Fruit fly (Drosophila melanogaster) whole organism, embryonic: ENCODE measurements around the gene Leash.

Experiments used
- Adf1 ChIP-seq: fragments of 200-800 bp; sonication (Bioruptor generic); IDR thresholded peaks from 2 replicates; pipeline ENCODE4 v1.3.6; 2022; ENCODE audit warnings: missing biosample characterization, missing genetic modification characterization
- CG10431 ChIP-seq: fragments of 200-800 bp; sonication (Bioruptor generic); optimal IDR thresholded peaks from 3 replicates; lab custom pipeline; 2018; ENCODE audit warnings: missing biosample characterization, mild to moderate bottlenecking, missing genetic modification characterization
- CG12942 ChIP-seq: fragments of 200-800 bp; sonication (Bioruptor generic); optimal IDR thresholded peaks from 3 replicates; lab custom pipeline; 2016; ENCODE audit warnings: missing biosample characterization, missing genetic modification characterization
- CG13775 ChIP-seq: fragments of 200-800 bp; sonication (Bioruptor generic); optimal IDR thresholded peaks from 3 replicates; lab custom pipeline; 2017; ENCODE audit warnings: missing biosample characterization, mild to moderate bottlenecking, missing genetic modification characterization
- CG15073 ChIP-seq: fragments of 200-800 bp; sonication (Bioruptor generic); optimal IDR thresholded peaks from 2 replicates; lab custom pipeline; 2016; ENCODE audit warnings: missing biosample characterization, missing genetic modification characterization
- CG16813 ChIP-seq: fragments of 200-800 bp; sonication (Bioruptor generic); IDR thresholded peaks from 3 replicates; pipeline ENCODE4 v1.3.6; 2022; ENCODE audit warnings: missing biosample characterization, missing genetic modification characterization; ENCODE audit not compliant: partially characterized antibody
- CG16863 ChIP-seq: fragments of 200-800 bp; sonication (Bioruptor generic); optimal IDR thresholded peaks from 3 replicates; lab custom pipeline; 2016; ENCODE audit warnings: missing biosample characterization, missing genetic modification characterization
- CG2129 ChIP-seq: fragments of 200-800 bp; sonication (Bioruptor generic); IDR thresholded peaks from 2 replicates; pipeline ENCODE4 v1.3.6; 2022; ENCODE audit warnings: missing biosample characterization, missing genetic modification characterization; ENCODE audit not compliant: partially characterized antibody
- CG2199 ChIP-seq: fragments of 200-800 bp; sonication (Bioruptor generic); IDR thresholded peaks from 3 replicates; pipeline ENCODE4 v1.3.6; 2022; ENCODE audit warnings: missing biosample characterization, missing genetic modification characterization
- CG31441 ChIP-seq: fragments of 200-800 bp; sonication (Bioruptor generic); IDR thresholded peaks from 2 replicates; pipeline ENCODE4 v1.3.6; 2022; ENCODE audit warnings: missing biosample characterization, missing genetic modification characterization
- CG3838 ChIP-seq: fragments of 200-800 bp; sonication (Bioruptor generic); optimal IDR thresholded peaks from 3 replicates; lab custom pipeline; 2016; ENCODE audit warnings: missing biosample characterization, missing genetic modification characterization
- CG6175 ChIP-seq: fragments of 200-800 bp; sonication (Bioruptor generic); IDR thresholded peaks from 3 replicates; pipeline ENCODE4 v1.3.6; 2022; ENCODE audit warnings: missing biosample characterization, missing genetic modification characterization
- CG6254 ChIP-seq: fragments of 200-800 bp; sonication (Bioruptor generic); optimal IDR thresholded peaks from 3 replicates; lab custom pipeline; 2017; ENCODE audit warnings: mild to moderate bottlenecking, missing biosample characterization, missing genetic modification reagents, missing genetic modification characterization
- CG6854 ChIP-seq: fragments of 200-800 bp; sonication (Bioruptor generic); optimal IDR thresholded peaks from 3 replicates; lab custom pipeline; 2017; ENCODE audit warnings: missing biosample characterization, mild to moderate bottlenecking, missing genetic modification characterization
- CG7556 ChIP-seq: fragments of 200-800 bp; sonication (Bioruptor generic); optimal IDR thresholded peaks from 2 replicates; lab custom pipeline; 2017; ENCODE audit warnings: missing biosample characterization, mild to moderate bottlenecking, missing genetic modification characterization
- CG7839 ChIP-seq: fragments of 200-800 bp; sonication (Bioruptor generic); optimal IDR thresholded peaks from 3 replicates; lab custom pipeline; 2018; ENCODE audit warnings: missing biosample characterization, mild to moderate bottlenecking, missing genetic modification characterization, moderate library complexity
- CG7963 ChIP-seq: fragments of 200-800 bp; sonication (Bioruptor generic); IDR thresholded peaks from 3 replicates; pipeline ENCODE4 v1.3.6; 2022; ENCODE audit warnings: missing biosample characterization, missing genetic modification characterization; ENCODE audit not compliant: partially characterized antibody
- CG8089 ChIP-seq: fragments of 200-800 bp; sonication (Bioruptor generic); optimal IDR thresholded peaks from 3 replicates; lab custom pipeline; 2016; ENCODE audit warnings: missing biosample characterization, missing genetic modification characterization
- CG8944 ChIP-seq: fragments of 200-800 bp; sonication (Bioruptor generic); optimal IDR thresholded peaks from 3 replicates; lab custom pipeline; 2016; ENCODE audit warnings: missing biosample characterization, missing genetic modification characterization
- CG9876 ChIP-seq: fragments of 200-800 bp; sonication (Bioruptor generic); optimal IDR thresholded peaks from 2 replicates; lab custom pipeline; 2016; ENCODE audit warnings: missing biosample characterization, missing genetic modification characterization
- CG9932 ChIP-seq: fragments of 200-800 bp; sonication (Bioruptor generic); IDR thresholded peaks from 2 replicates; pipeline ENCODE4 v1.3.6; 2022; ENCODE audit warnings: missing biosample characterization, missing genetic modification characterization
- D19A ChIP-seq: fragments of 200-800 bp; optimal IDR thresholded peaks from 3 replicates; lab custom pipeline; 2019; ENCODE audit warnings: missing biosample characterization, mild to moderate bottlenecking, missing genetic modification characterization, moderate library complexity
- D19B ChIP-seq: fragments of 200-800 bp; sonication (Bioruptor generic); optimal IDR thresholded peaks from 2 replicates; lab custom pipeline; 2017; ENCODE audit warnings: missing biosample characterization, mild to moderate bottlenecking, missing genetic modification characterization
- ERR ChIP-seq: fragments of 200-800 bp; sonication (Bioruptor generic); optimal IDR thresholded peaks from 2 replicates; lab custom pipeline; 2016; ENCODE audit warnings: missing biosample characterization, missing genetic modification characterization
- Fer3 ChIP-seq: fragments of 200-800 bp; sonication (Bioruptor generic); optimal IDR thresholded peaks from 2 replicates; lab custom pipeline; 2018; ENCODE audit warnings: missing biosample characterization, mild to moderate bottlenecking, missing genetic modification characterization, moderate library complexity
- HHEX ChIP-seq: fragments of 200-800 bp; sonication (Bioruptor generic); optimal IDR thresholded peaks from 3 replicates; lab custom pipeline; 2017; ENCODE audit warnings: missing biosample characterization, mild to moderate bottlenecking, missing genetic modification characterization, missing genetic modification reagents
- Mrtf ChIP-seq: fragments of 200-800 bp; sonication (Bioruptor generic); IDR thresholded peaks from 3 replicates; pipeline ENCODE4 v1.3.6; 2022; ENCODE audit warnings: missing biosample characterization, missing genetic modification characterization
- Ravus ChIP-seq: fragments of 200-800 bp; sonication (Bioruptor generic); IDR thresholded peaks from 2 replicates; pipeline ENCODE4 v1.3.6; 2022; ENCODE audit warnings: missing biosample characterization, missing genetic modification characterization
- Side ChIP-seq: fragments of 200-800 bp; sonication (Bioruptor generic); optimal IDR thresholded peaks from 2 replicates; lab custom pipeline; 2016; ENCODE audit warnings: missing biosample characterization, missing genetic modification characterization
- Ssrp ChIP-seq: fragments of 200-800 bp; sonication (Bioruptor generic); optimal IDR thresholded peaks from 2 replicates; lab custom pipeline; 2018; ENCODE audit warnings: missing biosample characterization, mild to moderate bottlenecking, missing genetic modification characterization, moderate library complexity
- Trl ChIP-seq, 3 experiments: fragments of >200 bp in 2 of 3; fragments of 200-800 bp in 1 of 3; sonication (Bioruptor generic) in 1 of 3; optimal IDR thresholded peaks; 2 replicates in 1 of 3; 3 replicates in 2 of 3; lab custom pipeline; 2016 to 2017; ENCODE audit warnings: missing biosample characterization in 1 of 3, missing genetic modification characterization in 1 of 3
- bigmax ChIP-seq: fragments of 200-800 bp; sonication (Bioruptor generic); optimal IDR thresholded peaks from 2 replicates; lab custom pipeline; 2018; ENCODE audit warnings: missing biosample characterization, mild to moderate bottlenecking, missing genetic modification characterization
- btn ChIP-seq: fragments of 200-800 bp; sonication (Bioruptor generic); optimal IDR thresholded peaks from 2 replicates; lab custom pipeline; 2016; ENCODE audit warnings: missing biosample characterization, missing genetic modification characterization
- ftz-f1 ChIP-seq: fragments of 200-800 bp; sonication (Bioruptor generic); optimal IDR thresholded peaks from 2 replicates; lab custom pipeline; 2016; ENCODE audit warnings: missing biosample characterization, missing genetic modification characterization
- grau ChIP-seq: fragments of 200-800 bp; optimal IDR thresholded peaks from 3 replicates; lab custom pipeline; 2019; ENCODE audit warnings: missing biosample characterization, mild to moderate bottlenecking, missing genetic modification characterization, moderate library complexity
- hb ChIP-seq: fragments of 200-800 bp; sonication (Bioruptor generic); IDR thresholded peaks from 3 replicates; pipeline ENCODE4 v1.3.6; 2022; ENCODE audit warnings: missing biosample characterization, missing genetic modification characterization; ENCODE audit not compliant: partially characterized antibody
- hth ChIP-seq: fragments of >200 bp; optimal IDR thresholded peaks from 2 replicates; lab custom pipeline; 2017; ENCODE audit warnings: inconsistent platforms
- insv ChIP-seq, 2 experiments: fragments of 200-800 bp; sonication (Bioruptor generic); optimal IDR thresholded peaks; 3 replicates each; lab custom pipeline; 2016 to 2018; ENCODE audit warnings: missing biosample characterization in 2 of 2, missing genetic modification characterization in 2 of 2
- kah ChIP-seq: fragments of 200-800 bp; sonication (Bioruptor generic); optimal IDR thresholded peaks from 2 replicates; lab custom pipeline; 2018; ENCODE audit warnings: missing biosample characterization, mild to moderate bottlenecking, missing genetic modification characterization
- lab ChIP-seq: fragments of 200-800 bp; sonication (Bioruptor generic); optimal IDR thresholded peaks from 3 replicates; lab custom pipeline; 2017; ENCODE audit warnings: missing biosample characterization, missing genetic modification characterization, mild to moderate bottlenecking, moderate library complexity, missing genetic modification reagents
- lbe ChIP-seq: fragments of 200-800 bp; sonication (Bioruptor generic); optimal IDR thresholded peaks from 2 replicates; lab custom pipeline; 2016; ENCODE audit warnings: missing biosample characterization, mild to moderate bottlenecking, missing genetic modification characterization
- psq ChIP-seq: fragments of 200-800 bp; sonication (Bioruptor generic); optimal IDR thresholded peaks from 2 replicates; lab custom pipeline; 2017; ENCODE audit warnings: missing biosample characterization, missing genetic modification characterization
- pzg ChIP-seq: fragments of 200-800 bp; sonication (Bioruptor generic); optimal IDR thresholded peaks from 3 replicates; lab custom pipeline; 2018; ENCODE audit warnings: missing biosample characterization, mild to moderate bottlenecking, missing genetic modification characterization, moderate library complexity
- ro ChIP-seq: fragments of 200-800 bp; sonication (Bioruptor generic); IDR thresholded peaks from 2 replicates; pipeline ENCODE4 v1.3.6; 2022; ENCODE audit warnings: missing biosample characterization, missing genetic modification characterization
- run ChIP-seq: fragments of 200-800 bp; sonication (Bioruptor generic); optimal IDR thresholded peaks from 3 replicates; lab custom pipeline; 2018; ENCODE audit warnings: missing biosample characterization, mild to moderate bottlenecking, missing genetic modification characterization
- scrt ChIP-seq: fragments of 200-800 bp; sonication (Bioruptor generic); optimal IDR thresholded peaks from 2 replicates; lab custom pipeline; 2018; ENCODE audit warnings: missing biosample characterization, mild to moderate bottlenecking, missing genetic modification characterization, moderate library complexity
- sob ChIP-seq: fragments of 200-800 bp; sonication (Bioruptor generic); IDR thresholded peaks from 2 replicates; pipeline ENCODE4 v1.3.6; 2022; ENCODE audit warnings: missing biosample characterization, missing genetic modification characterization
- tio ChIP-seq: fragments of 200-800 bp; sonication (Bioruptor generic); optimal IDR thresholded peaks from 2 replicates; lab custom pipeline; 2017; ENCODE audit warnings: missing biosample characterization, missing genetic modification characterization, inconsistent platforms
- trh ChIP-seq: fragments of 200-800 bp; sonication (Bioruptor generic); optimal IDR thresholded peaks from 2 replicates; lab custom pipeline; 2016; ENCODE audit warnings: missing biosample characterization, missing genetic modification characterization
- zen2 ChIP-seq: fragments of 200-800 bp; sonication (Bioruptor generic); IDR thresholded peaks from 3 replicates; pipeline ENCODE4 v1.3.6; 2022; ENCODE audit warnings: missing biosample characterization, missing genetic modification characterization; ENCODE audit not compliant: partially characterized antibody

Gene Leash

dm6 chr3R:10872148-10872783 is 13.1 kb upstream of the Leash start, which contains the start of gene Fdh (continued):
- TF ChIP-seq insv (GFP tag; optimal IDR thresholded peaks at IDR 0.05; lab: Kevin White, UChicago) (peak in 1 of 2 experiments; percentile 62), sob (GFP tag; lab: Robert Waterston, UW) (peak; percentile 50), CG9876 (GFP tag; lab: Kevin White, UChicago) (no peak), Side (no peak), Adf1 (GFP tag; lab: Robert Waterston, UW) (no peak), CG13775 (GFP tag; lab: Kevin White, UChicago) (peak; percentile 80), CG15073 (GFP tag; lab: Kevin White, UChicago) (no peak), ERR (no peak), kah (peak; percentile 19), Ravus (GFP tag; lab: Robert Waterston, UW) (no peak), Fer3 (tag; lab: Kevin White, UChicago) (peak; percentile 69), lab (GFP tag; lab: Kevin White, UChicago) (peak; percentile 72), Trl (optimal IDR thresholded peaks at IDR 0.05; lab: Kevin White, UChicago) (no peak), Trl (GFP tag; optimal IDR thresholded peaks at IDR 0.05; lab: Kevin White, UChicago) (peak; percentile 45), CG8944 (GFP tag; lab: Kevin White, UChicago) (no peak), ftz-f1 (GFP tag; lab: Kevin White, UChicago) (peak; percentile 55), lbe (GFP tag; lab: Kevin White, UChicago) (peak; percentile 41), CG12942 (GFP tag; lab: Kevin White, UChicago) (peak; percentile 4), scrt (GFP tag; lab: Kevin White, UChicago) (peak; percentile 14), CG6854 (no peak), D19B (GFP tag; lab: Kevin White, UChicago) (no peak), Mrtf (0 out of 3 replicates have a peak, but pooled peaks have one; percentile 41), CG6175 (GFP tag; lab: Robert Waterston, UW) (no peak), CG9932 (GFP tag; lab: Robert Waterston, UW) (no peak; the same call in 1 of the 2 replicates), CG7839 (tag; lab: Kevin White, UChicago) (peak; percentile 59), CG7963 (no peak), hth (lab: Kevin White, UChicago) (no peak), CG16863 (GFP tag; lab: Kevin White, UChicago) (peak; percentile 9), CG6254 (GFP tag; lab: Kevin White, UChicago) (peak; percentile 32), CG10431 (GFP tag; lab: Kevin White, UChicago) (peak; percentile 45), D19A (tag; lab: Kevin White, UChicago) (peak; percentile 36), Ssrp (tag; lab: Kevin White, UChicago) (peak; percentile 47), pzg (peak; percentile 42), CG7556 (peak; percentile 56), tio (GFP tag; lab: Kevin White, UChicago) (no peak), bigmax (no peak), CG2129 (no peak), hb (GFP tag; lab: Robert Waterston, UW) (no peak), grau (tag; lab: Kevin White, UChicago) (peak; percentile 66), CG8089 (GFP tag; lab: Kevin White, UChicago) (no peak), zen2 (GFP tag; lab: Robert Waterston, UW) (no peak), CG3838 (GFP tag; lab: Kevin White, UChicago) (no peak), CG31441 (GFP tag; lab: Robert Waterston, UW) (peak; percentile 76), btn (GFP tag; lab: Kevin White, UChicago) (no peak), run (tag; lab: Kevin White, UChicago) (peak; percentile 4), HHEX (peak; percentile 66), CG2199 (GFP tag; lab: Robert Waterston, UW) (no peak), psq (no peak), CG16813 (GFP tag; lab: Robert Waterston, UW) (no peak), trh (GFP tag; lab: Kevin White, UChicago) (no peak), ro (GFP tag; lab: Robert Waterston, UW) (no peak)
